Worm (Caenorhabditis elegans): Measurements from ENCODE around the gene enri-2.

DNA sequence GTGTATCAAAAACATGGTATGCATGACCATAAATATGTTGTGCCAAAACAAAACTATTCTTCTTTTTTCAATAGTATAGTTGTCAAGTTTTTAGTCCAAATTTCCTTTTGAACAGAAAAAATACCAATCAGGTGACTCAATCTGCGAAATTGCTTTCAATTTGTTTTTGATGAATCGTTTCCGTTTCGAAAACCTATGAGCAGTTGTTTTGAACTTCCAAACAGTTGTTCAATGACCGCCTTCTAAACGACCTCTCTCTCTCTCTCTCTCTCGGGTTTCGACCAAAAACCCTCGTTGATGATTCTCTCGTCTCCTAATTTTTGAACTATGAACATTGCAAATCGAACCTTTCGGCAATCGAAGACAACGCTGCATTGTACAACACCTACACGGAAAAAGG, 20.4 kb downstream of the enri-2 start:
- TF ChIP-seq ztf-11 (tag; optimal IDR thresholded peaks at IDR 0.05) (no peak), nhr-76 (tag; optimal IDR thresholded peaks at IDR 0.05) (no peak), lin-39 (tag; optimal IDR thresholded peaks at IDR 0.05) (peak; percentile 66), lsy-2 (tag; optimal IDR thresholded peaks at IDR 0.05) (no peak)

All from whole organism, L1 larva.